4 worm cellular contexts compared by ENCODE assay signal in the genomic region with DNA sequence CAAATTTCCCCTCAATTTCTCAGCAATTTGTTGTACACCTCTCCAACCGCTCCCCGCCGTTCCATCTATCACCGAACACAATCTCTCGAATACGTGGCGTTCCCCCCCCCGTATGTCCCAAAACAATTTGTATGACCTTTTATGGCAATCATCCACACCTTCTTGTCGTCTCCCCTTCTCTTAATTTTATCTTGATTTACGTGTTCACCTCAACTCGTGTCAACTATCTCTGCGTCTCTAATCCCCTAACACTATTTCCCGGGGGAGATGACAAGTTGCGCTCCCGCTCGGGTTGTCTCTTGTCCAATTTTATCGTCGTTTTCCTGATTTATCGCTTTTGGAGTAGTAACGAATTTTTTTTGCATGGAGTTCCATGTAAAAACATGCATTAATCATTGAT.
TF ChIP-seq lines count a peak whose summit lies in the region.

No protein-coding gene starts in this region.

TF ChIP-seq in whole organism, L2 larva, 48 proteins besides CTCF, POLR2A, EP300 and RAD21:
- TF ChIP-seq Y55F3AM.14 (GFP tag; optimal IDR thresholded peaks at IDR 0.05; lab: Kevin White, UChicago) (no peak), alr-1 (tag; optimal IDR thresholded peaks at IDR 0.05; lab: Kevin White, UChicago) (no peak), zag-1 (tag; optimal IDR thresholded peaks at IDR 0.05; lab: Kevin White, UChicago) (no peak), F13H6.1 (tag; optimal IDR thresholded peaks at IDR 0.05; lab: Kevin White, UChicago) (no peak), ZK546.5 (tag; optimal IDR thresholded peaks at IDR 0.05; lab: Kevin White, UChicago) (no peak), nhr-129 (tag; optimal IDR thresholded peaks at IDR 0.05; lab: Kevin White, UChicago) (no peak), nhr-237 (tag; optimal IDR thresholded peaks at IDR 0.05; lab: Kevin White, UChicago) (no peak), nhr-21 (tag; optimal IDR thresholded peaks at IDR 0.05; lab: Kevin White, UChicago) (no peak), elt-1 (tag; optimal IDR thresholded peaks at IDR 0.05; lab: Kevin White, UChicago) (peak; percentile 34), mab-5 (tag; optimal IDR thresholded peaks at IDR 0.05; lab: Kevin White, UChicago) (peak; percentile 6), gmeb-1 (tag; optimal IDR thresholded peaks at IDR 0.05; lab: Kevin White, UChicago) (no peak), nhr-25 (tag; optimal IDR thresholded peaks at IDR 0.05; lab: Kevin White, UChicago) (peak; percentile 53), fos-1 (tag; optimal IDR thresholded peaks at IDR 0.05; lab: Kevin White, UChicago) (no peak), unc-62 (GFP tag; optimal IDR thresholded peaks at IDR 0.05; lab: Kevin White, UChicago) (peak; percentile 50), crh-2 (tag; optimal IDR thresholded peaks at IDR 0.05; lab: Kevin White, UChicago) (peak; percentile 28), C34F6.9 (tag; optimal IDR thresholded peaks at IDR 0.05; lab: Kevin White, UChicago) (no peak), nhr-77 (tag; optimal IDR thresholded peaks at IDR 0.05; lab: Kevin White, UChicago) (no peak), peb-1 (tag; optimal IDR thresholded peaks at IDR 0.05; lab: Kevin White, UChicago) (no peak), R02D3.7 (tag; optimal IDR thresholded peaks at IDR 0.05; lab: Kevin White, UChicago) (no peak), ceh-16 (tag; optimal IDR thresholded peaks at IDR 0.05; lab: Kevin White, UChicago) (peak; percentile 96), lin-39 (tag; optimal IDR thresholded peaks at IDR 0.05; lab: Kevin White, UChicago) (no peak)
TF ChIP-seq in whole organism, L2 larva: peak in this region for 6.

TF ChIP-seq in whole organism, L4 larva, 104 proteins besides CTCF, POLR2A, EP300 and RAD21:
- TF ChIP-seq daf-8 (GFP tag; IDR thresholded peaks at IDR 0.05; lab: Robert Waterston, UW) (no peak), unc-62 (GFP tag; optimal IDR thresholded peaks at IDR 0.05 in 1 of 2; lab: Kevin White, UChicago) (peak in 1 of 2 experiments; percentile 85), unc-62 (tag; optimal IDR thresholded peaks at IDR 0.05; lab: Kevin White, UChicago) (no peak), mxl-3 (GFP tag; optimal IDR thresholded peaks at IDR 0.05; lab: Kevin White, UChicago) (no peak), hlh-30 (tag; optimal IDR thresholded peaks at IDR 0.05; lab: Kevin White, UChicago; ENCODE audit: insufficient read depth) (peak; percentile 36), nhr-28 (tag; optimal IDR thresholded peaks at IDR 0.05; lab: Kevin White, UChicago) (peak; percentile 26), aly-2 (tag; optimal IDR thresholded peaks at IDR 0.05; lab: Kevin White, UChicago) (no peak), dve-1 (tag; optimal IDR thresholded peaks at IDR 0.05; lab: Kevin White, UChicago; ENCODE audit: insufficient read depth) (no peak), daf-16 (GFP tag; optimal IDR thresholded peaks at IDR 0.05; lab: Kevin White, UChicago) (no peak), daf-16 (tag; optimal IDR thresholded peaks at IDR 0.05; lab: Kevin White, UChicago) (no peak), mdt-29 (GFP tag; IDR thresholded peaks at IDR 0.05; lab: Robert Waterston, UW) (no peak), daf-12 (tag; optimal IDR thresholded peaks at IDR 0.05; lab: Kevin White, UChicago) (no peak), aha-1 (tag; lab: Kevin White, UChicago) (peak; percentile 81), tra-1 (GFP tag; IDR thresholded peaks at IDR 0.05; lab: Robert Waterston, UW) (0 out of 2 replicates have a peak, but pooled peaks have one; percentile 16), spr-3 (GFP tag; optimal IDR thresholded peaks at IDR 0.05; lab: Kevin White, UChicago) (no peak), F49E8.2 (tag; optimal IDR thresholded peaks at IDR 0.05; lab: Kevin White, UChicago; ENCODE audit: borderline replicate concordance) (no peak), dmd-6 (GFP tag; IDR thresholded peaks at IDR 0.05; lab: Robert Waterston, UW) (no peak; the same call in 1 of the 2 replicates), dmd-9 (GFP tag; IDR thresholded peaks at IDR 0.05; lab: Robert Waterston, UW) (0 out of 2 replicates have a peak, but pooled peaks have one; percentile 29), R02D3.7 (tag; optimal IDR thresholded peaks at IDR 0.05; lab: Kevin White, UChicago) (no peak)

TF ChIP-seq in whole organism, late embryonic, 69 proteins besides CTCF, POLR2A, EP300 and RAD21:
- TF ChIP-seq rnt-1 (tag; optimal IDR thresholded peaks at IDR 0.05; lab: Kevin White, UChicago) (peak; percentile 44), tbx-2 (tag; optimal IDR thresholded peaks at IDR 0.05; lab: Kevin White, UChicago) (peak; percentile 13), fax-1 (tag; optimal IDR thresholded peaks at IDR 0.05; lab: Kevin White, UChicago) (no peak), unc-55 (GFP tag; optimal IDR thresholded peaks at IDR 0.05; lab: Kevin White, UChicago) (peak; percentile 95), T23F11.4 (GFP tag; optimal IDR thresholded peaks at IDR 0.05; lab: Kevin White, UChicago) (no peak), npax-4 (tag; optimal IDR thresholded peaks at IDR 0.05; lab: Kevin White, UChicago) (no peak), unc-3 (GFP tag; conservative IDR thresholded peaks at IDR 0.05; lab: Robert Waterston, UW) (no peak), unc-3 (tag; optimal IDR thresholded peaks at IDR 0.05; lab: Kevin White, UChicago) (no peak), pag-3 (tag; optimal IDR thresholded peaks at IDR 0.05; lab: Kevin White, UChicago; ENCODE audit: borderline replicate concordance) (no peak), unc-86 (tag; optimal IDR thresholded peaks at IDR 0.05; lab: Kevin White, UChicago) (no peak), hlh-30 (tag; optimal IDR thresholded peaks at IDR 0.05; lab: Kevin White, UChicago; ENCODE audit: insufficient read depth) (no peak)

TF ChIP-seq in whole organism, mixed stage, embryonic, 35 proteins besides CTCF, POLR2A, EP300 and RAD21:
- no peak for TF ChIP-seq flh-1 (GFP tag; optimal IDR thresholded peaks at IDR 0.05; lab: Kevin White, UChicago)
- TF ChIP-seq zip-8 (tag; optimal IDR thresholded peaks at IDR 0.05; lab: Kevin White, UChicago), result no peak
- TF ChIP-seq nhr-2 (tag; optimal IDR thresholded peaks at IDR 0.05; lab: Kevin White, UChicago), result peak; percentile 63
- TF ChIP-seq bed-3 (GFP tag; optimal IDR thresholded peaks at IDR 0.05; lab: Kevin White, UChicago), result no peak
- TF ChIP-seq unc-62 (GFP tag; optimal IDR thresholded peaks at IDR 0.05; lab: Kevin White, UChicago), result peak; percentile 97
- no peak for TF ChIP-seq lin-13 (tag; optimal IDR thresholded peaks at IDR 0.05; lab: Kevin White, UChicago)
- peak; percentile 84 for TF ChIP-seq elt-1 (tag; optimal IDR thresholded peaks at IDR 0.05; lab: Kevin White, UChicago; ENCODE audit: borderline replicate concordance, insufficient read depth)
- no peak for TF ChIP-seq nhr-76 (tag; optimal IDR thresholded peaks at IDR 0.05; lab: Kevin White, UChicago)
- TF ChIP-seq pha-4 (tag; optimal IDR thresholded peaks at IDR 0.05; lab: Kevin White, UChicago), result no peak
- no peak for TF ChIP-seq mep-1 (tag; optimal IDR thresholded peaks at IDR 0.05; lab: Kevin White, UChicago)
- TF ChIP-seq tbx-8 (GFP tag; optimal IDR thresholded peaks at IDR 0.05; lab: Kevin White, UChicago), result no peak
- TF ChIP-seq snpc-4 (tag; optimal IDR thresholded peaks at IDR 0.05; lab: Kevin White, UChicago), result no peak
- no peak for TF ChIP-seq nhr-28 (tag; optimal IDR thresholded peaks at IDR 0.05; lab: Kevin White, UChicago)
- TF ChIP-seq unc-120 (tag; optimal IDR thresholded peaks at IDR 0.05; lab: Kevin White, UChicago; ENCODE audit: poor library complexity, severe bottlenecking), result peak; percentile 52
TF ChIP-seq in whole organism, mixed stage, embryonic: peak in this region for 4.
